Fruit fly (Drosophila melanogaster) whole organism, embryonic: ENCODE measurements around the gene CG44044.

Source experiments
- BEAF-32 ChIP-seq: fragments of 200-800 bp; sonication (Bioruptor generic); optimal IDR thresholded peaks from 3 replicates; lab custom pipeline; 2017; ENCODE audit warnings: missing biosample characterization, missing genetic modification characterization, mild to moderate bottlenecking, moderate library complexity, missing genetic modification reagents
- CG10366 ChIP-seq: fragments of 200-800 bp; sonication (Bioruptor generic); IDR thresholded peaks from 2 replicates; pipeline ENCODE4 v1.3.6; 2022; ENCODE audit warnings: missing biosample characterization, missing genetic modification characterization
- CG10462 ChIP-seq: fragments of 200-800 bp; sonication (Bioruptor generic); optimal IDR thresholded peaks from 2 replicates; lab custom pipeline; 2016; ENCODE audit warnings: missing biosample characterization, missing genetic modification characterization
- CG10959 ChIP-seq: fragments of 200-800 bp; sonication (Bioruptor generic); IDR thresholded peaks from 2 replicates; pipeline ENCODE4 v1.3.6; 2022; ENCODE audit warnings: missing biosample characterization, missing genetic modification characterization
- CG12071 ChIP-seq: fragments of 200-800 bp; sonication (Bioruptor generic); optimal IDR thresholded peaks from 3 replicates; lab custom pipeline; 2018; ENCODE audit warnings: missing biosample characterization, mild to moderate bottlenecking, missing genetic modification characterization
- CG12104 ChIP-seq: fragments of 200-800 bp; sonication (Bioruptor generic); optimal IDR thresholded peaks from 3 replicates; lab custom pipeline; 2016; ENCODE audit warnings: missing biosample characterization, missing genetic modification characterization
- CG12942 ChIP-seq: fragments of 200-800 bp; sonication (Bioruptor generic); optimal IDR thresholded peaks from 3 replicates; lab custom pipeline; 2016; ENCODE audit warnings: missing biosample characterization, missing genetic modification characterization
- CG13296 ChIP-seq: fragments of 200-800 bp; sonication (Bioruptor generic); optimal IDR thresholded peaks from 3 replicates; lab custom pipeline; 2018; ENCODE audit warnings: missing biosample characterization, mild to moderate bottlenecking, missing genetic modification characterization
- CG1602 ChIP-seq: fragments of 200-800 bp; sonication (Bioruptor generic); optimal IDR thresholded peaks from 3 replicates; lab custom pipeline; 2016; ENCODE audit warnings: missing biosample characterization, missing genetic modification characterization
- CG1832 ChIP-seq: fragments of 200-800 bp; sonication (Bioruptor generic); optimal IDR thresholded peaks from 2 replicates; lab custom pipeline; 2017; ENCODE audit warnings: missing biosample characterization, mild to moderate bottlenecking, missing genetic modification characterization, inconsistent platforms
- CG2678 ChIP-seq: fragments of 200-800 bp; sonication (Bioruptor generic); optimal IDR thresholded peaks from 3 replicates; lab custom pipeline; 2019; ENCODE audit warnings: missing biosample characterization, mild to moderate bottlenecking, missing genetic modification characterization, moderate library complexity
- CG30020 ChIP-seq: fragments of 200-800 bp; optimal IDR thresholded peaks from 2 replicates; lab custom pipeline; 2019; ENCODE audit warnings: missing biosample characterization, mild to moderate bottlenecking, missing genetic modification characterization, moderate library complexity
- CG30431 ChIP-seq: fragments of 200-800 bp; sonication (Bioruptor generic); optimal IDR thresholded peaks from 2 replicates; lab custom pipeline; 2017; ENCODE audit warnings: missing biosample characterization, missing genetic modification characterization
- CG33213 ChIP-seq: fragments of 200-800 bp; sonication (Bioruptor generic); optimal IDR thresholded peaks from 3 replicates; lab custom pipeline; 2016; ENCODE audit warnings: missing biosample characterization, missing genetic modification characterization
- CG34422 ChIP-seq: fragments of 200-800 bp; sonication (Bioruptor generic); IDR thresholded peaks from 3 replicates; pipeline ENCODE4 v1.3.6; 2022; ENCODE audit warnings: missing biosample characterization, missing genetic modification characterization
- CG3726 ChIP-seq: fragments of 200-800 bp; sonication (Bioruptor generic); IDR thresholded peaks from 3 replicates; pipeline ENCODE4, ENCODE4 v1.3.6; 2022; ENCODE audit warnings: missing biosample characterization, missing genetic modification characterization
- CG4617 ChIP-seq: fragments of 200-800 bp; sonication (Bioruptor generic); optimal IDR thresholded peaks from 3 replicates; lab custom pipeline; 2016; ENCODE audit warnings: missing biosample characterization, missing genetic modification characterization, borderline replicate concordance
- CG4730 ChIP-seq: fragments of 200-800 bp; sonication (Bioruptor generic); IDR thresholded peaks from 2 replicates; pipeline ENCODE4 v1.3.6; 2022; ENCODE audit warnings: missing biosample characterization, missing genetic modification characterization
- CG7745 ChIP-seq: fragments of 200-800 bp; sonication (Bioruptor generic); optimal IDR thresholded peaks from 2 replicates; lab custom pipeline; 2018; ENCODE audit warnings: missing biosample characterization, mild to moderate bottlenecking, missing genetic modification characterization, moderate library complexity
- CG7928 ChIP-seq: fragments of 200-800 bp; sonication (Bioruptor generic); optimal IDR thresholded peaks from 2 replicates; lab custom pipeline; 2017; ENCODE audit warnings: missing biosample characterization, mild to moderate bottlenecking, missing genetic modification characterization
- D19A ChIP-seq: fragments of 200-800 bp; optimal IDR thresholded peaks from 3 replicates; lab custom pipeline; 2019; ENCODE audit warnings: missing biosample characterization, mild to moderate bottlenecking, missing genetic modification characterization, moderate library complexity
- Deaf1 ChIP-seq: fragments of 200-800 bp; optimal IDR thresholded peaks from 3 replicates; lab custom pipeline; 2019; ENCODE audit warnings: missing biosample characterization, mild to moderate bottlenecking, missing genetic modification characterization, moderate library complexity
- Fer1 ChIP-seq: fragments of 200-800 bp; sonication (Bioruptor generic); optimal IDR thresholded peaks from 2 replicates; lab custom pipeline; 2017; ENCODE audit warnings: missing biosample characterization, mild to moderate bottlenecking, missing genetic modification characterization
- H15 ChIP-seq: fragments of 200-800 bp; sonication (Bioruptor generic); IDR thresholded peaks from 3 replicates; pipeline ENCODE4 v1.3.6; 2022; ENCODE audit warnings: missing biosample characterization, missing genetic modification characterization
- HLH3B ChIP-seq: fragments of 200-800 bp; sonication (Bioruptor generic); IDR thresholded peaks from 2 replicates; pipeline ENCODE4 v1.3.6; 2022; ENCODE audit warnings: missing biosample characterization, missing genetic modification characterization
- MTF-1 ChIP-seq: fragments of 200-800 bp; sonication (Bioruptor generic); optimal IDR thresholded peaks from 2 replicates; lab custom pipeline; 2018; ENCODE audit warnings: missing biosample characterization, mild to moderate bottlenecking, missing genetic modification characterization, borderline replicate concordance
- Mad ChIP-seq: fragments of 200-800 bp; sonication (Bioruptor generic); optimal IDR thresholded peaks from 2 replicates; lab custom pipeline; 2016; ENCODE audit warnings: missing biosample characterization, missing genetic modification characterization
- Myb ChIP-seq: fragments of 200-800 bp; sonication (Bioruptor generic); optimal IDR thresholded peaks from 2 replicates; lab custom pipeline; 2016; ENCODE audit warnings: missing biosample characterization, missing genetic modification characterization
- Neu2 ChIP-seq: fragments of 200-800 bp; sonication (Bioruptor generic); optimal IDR thresholded peaks from 3 replicates; lab custom pipeline; 2016; ENCODE audit warnings: missing biosample characterization, missing genetic modification characterization, borderline replicate concordance
- Oli ChIP-seq: fragments of 200-800 bp; sonication (Bioruptor generic); optimal IDR thresholded peaks from 2 replicates; lab custom pipeline; 2018; ENCODE audit warnings: missing biosample characterization, mild to moderate bottlenecking, missing genetic modification characterization, moderate library complexity
- Ptx1 ChIP-seq: fragments of 200-800 bp; sonication (Bioruptor generic); IDR thresholded peaks from 2 replicates; pipeline ENCODE4 v1.3.6; 2022; ENCODE audit warnings: missing biosample characterization, missing genetic modification characterization
- az2 ChIP-seq: fragments of 200-800 bp; sonication (Bioruptor generic); optimal IDR thresholded peaks from 3 replicates; lab custom pipeline; 2016; ENCODE audit warnings: missing biosample characterization, missing genetic modification characterization
- bowl ChIP-seq: fragments of 200-800 bp; sonication (Bioruptor generic); IDR thresholded peaks from 2 replicates; pipeline ENCODE4 v1.3.6; 2022; ENCODE audit warnings: missing biosample characterization, missing genetic modification characterization
- cad ChIP-seq: fragments of >200 bp; optimal IDR thresholded peaks from 2 replicates; lab custom pipeline; 2017; ENCODE audit warnings: missing biosample characterization, missing genetic modification characterization
- cas ChIP-seq: fragments of 200-800 bp; sonication (Bioruptor generic); IDR thresholded peaks from 2 replicates; pipeline ENCODE4 v1.3.6; 2022; ENCODE audit warnings: missing biosample characterization, missing genetic modification characterization
- dysf ChIP-seq: fragments of 200-800 bp; sonication (Bioruptor generic); IDR thresholded peaks from 3 replicates; pipeline ENCODE4 v1.3.6; 2022; ENCODE audit warnings: missing biosample characterization, missing genetic modification characterization
- grau ChIP-seq: fragments of 200-800 bp; optimal IDR thresholded peaks from 3 replicates; lab custom pipeline; 2019; ENCODE audit warnings: missing biosample characterization, mild to moderate bottlenecking, missing genetic modification characterization, moderate library complexity
- her ChIP-seq: fragments of 200-800 bp; sonication (Bioruptor generic); optimal IDR thresholded peaks from 2 replicates; lab custom pipeline; 2016; ENCODE audit warnings: missing biosample characterization, missing genetic modification characterization
- odd ChIP-seq: fragments of 200-800 bp; sonication (Bioruptor generic); optimal IDR thresholded peaks from 2 replicates; lab custom pipeline; 2017; ENCODE audit warnings: missing biosample characterization, mild to moderate bottlenecking, missing genetic modification characterization
- ranshi ChIP-seq: fragments of 200-800 bp; sonication (Bioruptor generic); IDR thresholded peaks from 2 replicates; pipeline ENCODE4 v1.3.6; 2022; ENCODE audit warnings: missing biosample characterization, missing genetic modification characterization
- row ChIP-seq: fragments of 200-800 bp; sonication (Bioruptor generic); IDR thresholded peaks from 3 replicates; pipeline ENCODE4 v1.3.6; 2022; ENCODE audit warnings: missing biosample characterization, missing genetic modification characterization
- run ChIP-seq: fragments of 200-800 bp; sonication (Bioruptor generic); optimal IDR thresholded peaks from 3 replicates; lab custom pipeline; 2018; ENCODE audit warnings: missing biosample characterization, mild to moderate bottlenecking, missing genetic modification characterization
- scrt ChIP-seq: fragments of 200-800 bp; sonication (Bioruptor generic); optimal IDR thresholded peaks from 2 replicates; lab custom pipeline; 2018; ENCODE audit warnings: missing biosample characterization, mild to moderate bottlenecking, missing genetic modification characterization, moderate library complexity
- shn ChIP-seq: fragments of 200-800 bp; sonication (Bioruptor generic); optimal IDR thresholded peaks from 3 replicates; lab custom pipeline; 2016; ENCODE audit warnings: missing biosample characterization, missing genetic modification characterization
- sisA ChIP-seq: fragments of 200-800 bp; sonication (Bioruptor generic); IDR thresholded peaks from 2 replicates; pipeline ENCODE4 v1.3.6; 2022; ENCODE audit warnings: missing biosample characterization, missing genetic modification characterization
- stc ChIP-seq: fragments of 200-800 bp; sonication (Bioruptor generic); IDR thresholded peaks from 2 replicates; pipeline ENCODE4 v1.3.6; 2022; ENCODE audit warnings: missing biosample characterization, missing genetic modification characterization
- stwl ChIP-seq: fragments of 200-800 bp; sonication (Bioruptor generic); optimal IDR thresholded peaks from 3 replicates; lab custom pipeline; 2018; ENCODE audit warnings: missing biosample characterization, mild to moderate bottlenecking, missing genetic modification characterization, moderate library complexity
- unc-4 ChIP-seq: fragments of 200-800 bp; sonication (Bioruptor generic); IDR thresholded peaks from 2 replicates; pipeline ENCODE4 v1.3.6; 2022; ENCODE audit warnings: missing biosample characterization, missing genetic modification characterization; ENCODE audit not compliant: partially characterized antibody
- wdn ChIP-seq: fragments of 200-800 bp; sonication (Bioruptor generic); IDR thresholded peaks from 2 replicates; pipeline ENCODE4 v1.3.6; 2022; ENCODE audit warnings: missing biosample characterization, missing genetic modification characterization

Gene CG44044

DNA sequence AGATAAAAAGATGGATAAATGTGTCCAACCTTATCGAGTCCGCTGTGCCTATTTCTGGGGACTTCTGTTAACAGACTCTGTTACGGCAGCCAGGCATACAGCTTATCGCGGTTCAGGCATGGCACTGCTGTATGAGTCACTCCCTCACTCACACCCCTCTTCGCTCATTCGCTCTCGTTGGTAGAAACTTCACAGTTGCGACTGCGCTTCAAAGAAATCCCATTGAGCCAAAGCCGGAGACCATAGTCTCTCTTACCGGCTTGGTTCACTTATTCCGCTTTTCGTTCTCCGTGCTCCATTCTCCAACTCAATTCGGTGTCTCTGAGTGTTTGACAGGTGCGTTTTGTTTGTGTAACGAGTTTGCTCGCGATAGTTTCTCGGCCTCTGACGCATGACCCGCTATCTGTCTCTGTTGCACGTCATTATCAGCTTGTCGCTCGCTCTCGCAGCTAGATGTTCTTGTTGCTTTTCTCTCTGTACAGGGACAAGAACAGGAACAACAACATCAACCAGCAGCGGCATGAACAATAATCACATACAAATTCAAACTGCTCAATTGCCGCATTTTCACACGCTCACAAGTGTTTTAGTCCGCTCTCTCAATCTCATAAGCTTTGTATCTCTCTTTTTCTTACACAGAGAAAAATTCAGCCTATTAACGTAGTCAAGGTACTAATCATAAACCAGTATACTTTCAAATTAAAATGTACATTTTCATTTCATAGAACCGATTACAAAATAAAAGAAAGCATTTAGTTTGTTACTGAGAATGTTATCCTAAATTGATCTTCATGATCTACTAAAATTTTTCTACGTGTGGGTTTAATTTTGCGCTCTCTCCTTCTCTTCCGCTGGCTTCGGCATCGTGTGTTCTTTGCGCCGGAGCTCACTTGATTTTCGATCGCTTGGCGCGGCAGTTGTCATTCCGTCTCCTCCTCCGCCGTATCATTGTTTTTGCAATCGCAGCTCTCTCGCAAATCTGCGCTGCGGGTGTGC, 41.3 kb upstream of the CG44044 start (continued):
- TF ChIP-seq CG12942 (GFP tag; lab: Kevin White, UChicago), result peak; percentile 99
- peak; percentile 100 for TF ChIP-seq row
- TF ChIP-seq Neu2 (GFP tag; lab: Kevin White, UChicago), result peak; percentile 98
- peak; percentile 99 for TF ChIP-seq CG10462 (GFP tag; lab: Kevin White, UChicago)
- peak; percentile 91 for TF ChIP-seq CG30020 (tag; lab: Kevin White, UChicago)
- TF ChIP-seq BEAF-32 (GFP tag; lab: Kevin White, UChicago), result peak; percentile 40
- peak; percentile 98 for TF ChIP-seq scrt (GFP tag; lab: Kevin White, UChicago)
- TF ChIP-seq stwl (tag; lab: Kevin White, UChicago), result peak; percentile 87
- peak; percentile 96 for TF ChIP-seq CG7745 (tag; lab: Kevin White, UChicago)
- no peak for TF ChIP-seq cad (GFP tag; lab: Kevin White, UChicago)
- TF ChIP-seq stc (GFP tag; lab: Robert Waterston, UW), result peak; percentile 100
- TF ChIP-seq H15 (GFP tag; lab: Robert Waterston, UW), result peak; percentile 99
- peak; percentile 83 for TF ChIP-seq CG7928 (GFP tag; lab: Kevin White, UChicago)
- peak; percentile 99 for TF ChIP-seq wdn
- peak; percentile 99 for TF ChIP-seq run (tag; lab: Kevin White, UChicago)
- TF ChIP-seq CG2678 (tag; lab: Kevin White, UChicago), result peak; percentile 100
- TF ChIP-seq Mad (GFP tag; lab: Kevin White, UChicago), result peak; percentile 99
- peak; percentile 99 for TF ChIP-seq CG34422
- peak; percentile 98 for TF ChIP-seq bowl (GFP tag; lab: Robert Waterston, UW)
- peak; percentile 98 for TF ChIP-seq D19A (tag; lab: Kevin White, UChicago)
- TF ChIP-seq odd (GFP tag; lab: Kevin White, UChicago), result peak; percentile 99
- peak; percentile 98 for TF ChIP-seq MTF-1 (GFP tag; lab: Kevin White, UChicago)
- peak; percentile 91 for TF ChIP-seq Deaf1 (tag; lab: Kevin White, UChicago)
- peak; percentile 100 for TF ChIP-seq Oli (tag; lab: Kevin White, UChicago)
- TF ChIP-seq CG13296 (GFP tag; lab: Kevin White, UChicago), result peak; percentile 99
- peak; percentile 99 for TF ChIP-seq CG12104 (GFP tag; lab: Kevin White, UChicago)
- TF ChIP-seq unc-4 (GFP tag; lab: Robert Waterston, UW), result peak; percentile 36; the same call in 1 of the 2 replicates
- TF ChIP-seq Fer1, result peak; percentile 99
- TF ChIP-seq CG30431 (GFP tag; lab: Kevin White, UChicago), result peak; percentile 97
- TF ChIP-seq sisA (GFP tag; lab: Robert Waterston, UW), result peak; percentile 99
- TF ChIP-seq grau, result peak; percentile 99
- TF ChIP-seq dysf (GFP tag; lab: Robert Waterston, UW), result peak; percentile 99
- TF ChIP-seq cas (GFP tag; lab: Robert Waterston, UW), result peak; percentile 99
- peak; percentile 83 for TF ChIP-seq CG1832 (GFP tag; lab: Kevin White, UChicago)
- peak; percentile 100 for TF ChIP-seq CG10366 (GFP tag; lab: Robert Waterston, UW)
- TF ChIP-seq CG4617, result peak; percentile 99
- peak; percentile 99 for TF ChIP-seq Ptx1 (GFP tag; lab: Robert Waterston, UW)
- TF ChIP-seq ranshi (GFP tag; lab: Robert Waterston, UW), result peak; percentile 99
- peak; percentile 98 for TF ChIP-seq her (GFP tag; lab: Kevin White, UChicago)
- peak; percentile 100 for TF ChIP-seq CG1602 (GFP tag; lab: Kevin White, UChicago)
- peak; percentile 99 for TF ChIP-seq shn (GFP tag; lab: Kevin White, UChicago)
- TF ChIP-seq Myb, result peak; percentile 94
- TF ChIP-seq CG4730, result peak; percentile 99
- TF ChIP-seq CG33213 (GFP tag; lab: Kevin White, UChicago), result peak; percentile 99
- peak; percentile 99 for TF ChIP-seq CG10959 (GFP tag; lab: Robert Waterston, UW)
- peak; percentile 98 for TF ChIP-seq CG12071 (GFP tag; lab: Kevin White, UChicago)
- TF ChIP-seq CG3726 (GFP tag; lab: Robert Waterston, UW), result peak; percentile 99; the same call in 1 of the 3 replicates
- peak; percentile 100 for TF ChIP-seq HLH3B (GFP tag; lab: Robert Waterston, UW)
- peak; percentile 100 for TF ChIP-seq az2 (GFP tag; lab: Kevin White, UChicago)
